Worm (Caenorhabditis elegans): ENCODE data around the gene nrx-1.

The nrx-1 gene

ce11 chrV:10856901-10857637, 32.3 kb downstream of the nrx-1 start (continued):
- no peak for TF ChIP-seq spr-1 (tag; optimal IDR thresholded peaks at IDR 0.05)
- TF ChIP-seq aly-2 (tag; optimal IDR thresholded peaks at IDR 0.05), result no peak
- no peak for TF ChIP-seq T20F7.1 (GFP tag; optimal IDR thresholded peaks at IDR 0.05)
- no peak for TF ChIP-seq lin-1 (GFP tag; IDR thresholded peaks at IDR 0.05)
- TF ChIP-seq zfp-2 (tag; optimal IDR thresholded peaks at IDR 0.05), result no peak
- TF ChIP-seq gei-8 (GFP tag; optimal IDR thresholded peaks at IDR 0.05), result peak; percentile 6
- no peak for TF ChIP-seq F44E2.7 (GFP tag; IDR thresholded peaks at IDR 0.05)
- peak; percentile 56 for TF ChIP-seq nhr-28 (tag; optimal IDR thresholded peaks at IDR 0.05)
- no peak for TF ChIP-seq nhr-77 (tag; optimal IDR thresholded peaks at IDR 0.05)
- no peak for TF ChIP-seq F37D6.2 (tag; optimal IDR thresholded peaks at IDR 0.05)
- TF ChIP-seq zag-1 (tag; optimal IDR thresholded peaks at IDR 0.05), result no peak
- peak in 1 of 2 experiments; percentile 64 for TF ChIP-seq unc-62 (GFP tag; optimal IDR thresholded peaks at IDR 0.05 in 1 of 2)
- no peak for TF ChIP-seq unc-62 (tag; optimal IDR thresholded peaks at IDR 0.05)
- 0 out of 2 replicates have a peak, but pooled peaks have one; percentile 50 for TF ChIP-seq nhr-42 (GFP tag; IDR thresholded peaks at IDR 0.05)
- TF ChIP-seq dmd-8 (GFP tag; IDR thresholded peaks at IDR 0.05), result no peak
- TF ChIP-seq lin-39 (tag; optimal IDR thresholded peaks at IDR 0.05), result no peak
- no peak for TF ChIP-seq php-3 (GFP tag; IDR thresholded peaks at IDR 0.05)
- peak; percentile 15 for TF ChIP-seq hlh-30 (tag; optimal IDR thresholded peaks at IDR 0.05; ENCODE audit: insufficient read depth)
- TF ChIP-seq mxl-3 (GFP tag; optimal IDR thresholded peaks at IDR 0.05), result no peak
- TF ChIP-seq madf-5 (GFP tag; IDR thresholded peaks at IDR 0.05), result no peak
- TF ChIP-seq zip-11 (GFP tag; IDR thresholded peaks at IDR 0.05), result no peak
- TF ChIP-seq snpc-1.2 (GFP tag; IDR thresholded peaks at IDR 0.05), result no peak
- no peak for TF ChIP-seq nhr-237 (tag; optimal IDR thresholded peaks at IDR 0.05)
- no peak for TF ChIP-seq Y75B8A.6 (GFP tag; IDR thresholded peaks at IDR 0.05)
- TF ChIP-seq aha-1 (tag), result peak; percentile 87
- TF ChIP-seq lin-38 (GFP tag; IDR thresholded peaks at IDR 0.05), result no peak
- TF ChIP-seq fkh-10 (GFP tag; optimal IDR thresholded peaks at IDR 0.05), result no peak
- TF ChIP-seq pqm-1 (tag; optimal IDR thresholded peaks at IDR 0.05), result no peak
- TF ChIP-seq hif-1 (tag; optimal IDR thresholded peaks at IDR 0.05), result no peak
- TF ChIP-seq mdt-29 (GFP tag; IDR thresholded peaks at IDR 0.05), result no peak
- TF ChIP-seq fos-1 (tag; optimal IDR thresholded peaks at IDR 0.05), result no peak
- peak; percentile 51 for TF ChIP-seq hlh-11 (tag; optimal IDR thresholded peaks at IDR 0.05)
- TF ChIP-seq duxl-1 (tag; optimal IDR thresholded peaks at IDR 0.05; ENCODE audit: poor library complexity), result no peak
- no peak for TF ChIP-seq Y48G9A.11 (GFP tag; IDR thresholded peaks at IDR 0.05)
- no peak for TF ChIP-seq egl-43 (GFP tag; IDR thresholded peaks at IDR 0.05)
- TF ChIP-seq tag-97 (GFP tag; IDR thresholded peaks at IDR 0.05), result no peak
- TF ChIP-seq lir-3 (tag; optimal IDR thresholded peaks at IDR 0.05), result no peak
- no peak for TF ChIP-seq ceh-32 (tag; optimal IDR thresholded peaks at IDR 0.05; ENCODE audit: poor library complexity)
- TF ChIP-seq mxl-2 (GFP tag; conservative IDR thresholded peaks at IDR 0.05), result no peak
- TF ChIP-seq nhr-111 (GFP tag; optimal IDR thresholded peaks at IDR 0.05), result no peak
- no peak for TF ChIP-seq unc-130 (GFP tag; optimal IDR thresholded peaks at IDR 0.05)
- TF ChIP-seq dmd-9 (GFP tag; IDR thresholded peaks at IDR 0.05), result no peak
- no peak for TF ChIP-seq ceh-82 (tag; optimal IDR thresholded peaks at IDR 0.05)
- TF ChIP-seq rbr-2 (tag; optimal IDR thresholded peaks at IDR 0.05), result no peak
- no peak for TF ChIP-seq ZK546.5 (tag; optimal IDR thresholded peaks at IDR 0.05)
- no peak for TF ChIP-seq nhr-6 (tag; optimal IDR thresholded peaks at IDR 0.05)
- TF ChIP-seq ces-1 (GFP tag; optimal IDR thresholded peaks at IDR 0.05), result no peak
- peak in 1 of 2 experiments; percentile 2 for TF ChIP-seq daf-16 (GFP tag; optimal IDR thresholded peaks at IDR 0.05)
- TF ChIP-seq daf-16 (tag; optimal IDR thresholded peaks at IDR 0.05), result peak; percentile 24
- no peak for TF ChIP-seq nhr-76 (tag; optimal IDR thresholded peaks at IDR 0.05)
- TF ChIP-seq sdz-12 (GFP tag; optimal IDR thresholded peaks at IDR 0.05), result no peak
- no peak for TF ChIP-seq ZK337.2 (GFP tag; IDR thresholded peaks at IDR 0.05)

Data from whole organism, L4 larva.